Worm (Caenorhabditis elegans): Measurements from ENCODE around the gene Y54G2A.13.

Y54G2A.13 gene

ce11 chrIV:2775992-2776630, 43.4 kb downstream of the Y54G2A.13 start:
- TF ChIP-seq drap-1 (GFP tag; optimal IDR thresholded peaks at IDR 0.05) = no peak
- TF ChIP-seq sptf-1 (tag; optimal IDR thresholded peaks at IDR 0.05) = peak; percentile 11
- TF ChIP-seq nhr-2 (tag; optimal IDR thresholded peaks at IDR 0.05) = no peak
- peak; percentile 42 for TF ChIP-seq hlh-1 (tag; optimal IDR thresholded peaks at IDR 0.05)
- no peak for TF ChIP-seq ztf-11 (tag; optimal IDR thresholded peaks at IDR 0.05)
- peak; percentile 51 for TF ChIP-seq unc-120 (tag; optimal IDR thresholded peaks at IDR 0.05; ENCODE audit: poor library complexity, severe bottlenecking)
- TF ChIP-seq nhr-76 (tag; optimal IDR thresholded peaks at IDR 0.05) = no peak
- no peak for TF ChIP-seq lin-13 (tag; optimal IDR thresholded peaks at IDR 0.05)
- no peak for TF ChIP-seq sem-2 (GFP tag; optimal IDR thresholded peaks at IDR 0.05)
- TF ChIP-seq ham-2 (GFP tag; optimal IDR thresholded peaks at IDR 0.05) = no peak
- no peak for TF ChIP-seq zip-8 (tag; optimal IDR thresholded peaks at IDR 0.05)

- no peak for TF ChIP-seq unc-39 (tag; optimal IDR thresholded peaks at IDR 0.05)
- peak; percentile 24 for TF ChIP-seq pha-4 (tag; optimal IDR thresholded peaks at IDR 0.05)
- TF ChIP-seq nhr-237 (tag; optimal IDR thresholded peaks at IDR 0.05) = peak; percentile 69
These were observed 45.0 kb downstream of the Y54G2A.13 start for ce11 chrIV:2774500-2774899.

- TF ChIP-seq flh-1 (GFP tag; optimal IDR thresholded peaks at IDR 0.05) (no peak), ztf-11 (tag; optimal IDR thresholded peaks at IDR 0.05) (no peak), bed-3 (GFP tag; optimal IDR thresholded peaks at IDR 0.05) (no peak), lin-13 (tag; optimal IDR thresholded peaks at IDR 0.05) (no peak), tbx-8 (GFP tag; optimal IDR thresholded peaks at IDR 0.05) (no peak), nhr-237 (tag; optimal IDR thresholded peaks at IDR 0.05) (no peak), elt-3 (tag; optimal IDR thresholded peaks at IDR 0.05) (no peak), cnd-1 (tag; optimal IDR thresholded peaks at IDR 0.05) (no peak), unc-39 (tag; optimal IDR thresholded peaks at IDR 0.05) (no peak), nhr-12 (tag; optimal IDR thresholded peaks at IDR 0.05) (no peak)
These were observed 46.1 kb downstream of the Y54G2A.13 start for ce11 chrIV:2773382-2773979.

- TF ChIP-seq hlh-1 (tag; optimal IDR thresholded peaks at IDR 0.05) (no peak), sem-2 (GFP tag; optimal IDR thresholded peaks at IDR 0.05) (no peak), nhr-28 (tag; optimal IDR thresholded peaks at IDR 0.05) (no peak), sptf-1 (tag; optimal IDR thresholded peaks at IDR 0.05) (peak; percentile 19), ztf-11 (tag; optimal IDR thresholded peaks at IDR 0.05) (no peak), ham-2 (GFP tag; optimal IDR thresholded peaks at IDR 0.05) (peak; percentile 25), unc-62 (GFP tag; optimal IDR thresholded peaks at IDR 0.05) (no peak), tbx-8 (GFP tag; optimal IDR thresholded peaks at IDR 0.05) (no peak), elt-1 (tag; optimal IDR thresholded peaks at IDR 0.05; ENCODE audit: borderline replicate concordance, insufficient read depth) (no peak), pha-4 (tag; optimal IDR thresholded peaks at IDR 0.05) (no peak), mep-1 (tag; optimal IDR thresholded peaks at IDR 0.05) (no peak), elt-3 (tag; optimal IDR thresholded peaks at IDR 0.05) (no peak), drap-1 (GFP tag; optimal IDR thresholded peaks at IDR 0.05) (no peak), lin-32 (GFP tag; optimal IDR thresholded peaks at IDR 0.05) (no peak), ces-1 (GFP tag; optimal IDR thresholded peaks at IDR 0.05) (no peak), cnd-1 (tag; optimal IDR thresholded peaks at IDR 0.05) (no peak)
These were observed 47.2 kb downstream of the Y54G2A.13 start for ce11 chrIV:2772209-2772851.

ce11 chrIV:2771692-2772091, 47.8 kb downstream of the Y54G2A.13 start, which contains the start of gene Y54G2A.11:
Gene Y54G2A.11 (minus strand): TSS chrIV:2771792.
- no peak for TF ChIP-seq unc-62 (GFP tag; optimal IDR thresholded peaks at IDR 0.05)
- no peak for TF ChIP-seq M03D4.4 (tag; optimal IDR thresholded peaks at IDR 0.05)
- TF ChIP-seq blmp-1 (tag; optimal IDR thresholded peaks at IDR 0.05) = no peak
- TF ChIP-seq mls-2 (tag; optimal IDR thresholded peaks at IDR 0.05) = no peak
- TF ChIP-seq mep-1 (tag; optimal IDR thresholded peaks at IDR 0.05) = no peak
- TF ChIP-seq ham-2 (GFP tag; optimal IDR thresholded peaks at IDR 0.05) = no peak
- no peak for TF ChIP-seq sem-2 (GFP tag; optimal IDR thresholded peaks at IDR 0.05)
- no peak for TF ChIP-seq flh-1 (GFP tag; optimal IDR thresholded peaks at IDR 0.05)
- TF ChIP-seq tbx-8 (GFP tag; optimal IDR thresholded peaks at IDR 0.05) = no peak
- TF ChIP-seq bed-3 (GFP tag; optimal IDR thresholded peaks at IDR 0.05) = no peak
- TF ChIP-seq nhr-12 (tag; optimal IDR thresholded peaks at IDR 0.05) = no peak
- no peak for TF ChIP-seq unc-120 (tag; optimal IDR thresholded peaks at IDR 0.05; ENCODE audit: poor library complexity, severe bottlenecking)
- TF ChIP-seq zip-8 (tag; optimal IDR thresholded peaks at IDR 0.05) = no peak
- no peak for TF ChIP-seq unc-39 (tag; optimal IDR thresholded peaks at IDR 0.05)

Measured in whole organism, mixed stage, embryonic.